Fruit fly (Drosophila melanogaster) whole organism, embryonic: ENCODE results near the gene CG3544.

Experiments used
- Atf3 ChIP-seq: fragments of 200-800 bp; sonication (Bioruptor generic); optimal IDR thresholded peaks from 3 replicates; lab custom pipeline; 2016; ENCODE audit warnings: missing biosample characterization, missing genetic modification characterization
- BEAF-32 ChIP-seq: fragments of 200-800 bp; sonication (Bioruptor generic); optimal IDR thresholded peaks from 3 replicates; lab custom pipeline; 2017; ENCODE audit warnings: missing biosample characterization, missing genetic modification characterization, mild to moderate bottlenecking, moderate library complexity, missing genetic modification reagents
- Bteb2 ChIP-seq: fragments of 200-800 bp; sonication (Bioruptor generic); optimal IDR thresholded peaks from 2 replicates; lab custom pipeline; 2016; ENCODE audit warnings: missing biosample characterization, missing genetic modification characterization
- CG10431 ChIP-seq: fragments of 200-800 bp; sonication (Bioruptor generic); optimal IDR thresholded peaks from 3 replicates; lab custom pipeline; 2018; ENCODE audit warnings: missing biosample characterization, mild to moderate bottlenecking, missing genetic modification characterization
- CG10959 ChIP-seq: fragments of 200-800 bp; sonication (Bioruptor generic); IDR thresholded peaks from 2 replicates; pipeline ENCODE4 v1.3.6; 2022; ENCODE audit warnings: missing biosample characterization, missing genetic modification characterization
- CG11723 ChIP-seq: fragments of 200-800 bp; sonication (Bioruptor generic); optimal IDR thresholded peaks from 2 replicates; lab custom pipeline; 2017; ENCODE audit warnings: missing biosample characterization, mild to moderate bottlenecking, missing genetic modification characterization
- CG12104 ChIP-seq: fragments of 200-800 bp; sonication (Bioruptor generic); optimal IDR thresholded peaks from 3 replicates; lab custom pipeline; 2016; ENCODE audit warnings: missing biosample characterization, missing genetic modification characterization
- CG12219 ChIP-seq: fragments of 200-800 bp; sonication (Bioruptor generic); optimal IDR thresholded peaks from 3 replicates; lab custom pipeline; 2018; ENCODE audit warnings: missing biosample characterization, mild to moderate bottlenecking, missing genetic modification characterization
- CG12236 ChIP-seq: fragments of 200-800 bp; sonication (Bioruptor generic); optimal IDR thresholded peaks from 2 replicates; lab custom pipeline; 2016; ENCODE audit warnings: missing biosample characterization, missing genetic modification characterization
- CG12299 ChIP-seq: fragments of 200-800 bp; sonication (Bioruptor generic); optimal IDR thresholded peaks from 2 replicates; lab custom pipeline; 2018; ENCODE audit warnings: missing biosample characterization, mild to moderate bottlenecking, missing genetic modification characterization
- CG1602 ChIP-seq: fragments of 200-800 bp; sonication (Bioruptor generic); optimal IDR thresholded peaks from 3 replicates; lab custom pipeline; 2016; ENCODE audit warnings: missing biosample characterization, missing genetic modification characterization
- CG17361 ChIP-seq: fragments of 200-800 bp; sonication (Bioruptor generic); IDR thresholded peaks from 3 replicates; pipeline ENCODE4 v1.3.6; 2022; ENCODE audit warnings: missing biosample characterization, missing genetic modification characterization
- CG1792 ChIP-seq: fragments of 200-800 bp; sonication (Bioruptor generic); optimal IDR thresholded peaks from 2 replicates; lab custom pipeline; 2016; ENCODE audit warnings: missing biosample characterization, missing genetic modification characterization
- CG1832 ChIP-seq: fragments of 200-800 bp; sonication (Bioruptor generic); optimal IDR thresholded peaks from 2 replicates; lab custom pipeline; 2017; ENCODE audit warnings: missing biosample characterization, mild to moderate bottlenecking, missing genetic modification characterization, inconsistent platforms
- CG31388 ChIP-seq: fragments of 200-800 bp; sonication (Bioruptor generic); optimal IDR thresholded peaks from 2 replicates; lab custom pipeline; 2016; ENCODE audit warnings: missing biosample characterization, missing genetic modification characterization
- CG3163 ChIP-seq: fragments of 200-800 bp; sonication (Bioruptor generic); optimal IDR thresholded peaks from 3 replicates; lab custom pipeline; 2016; ENCODE audit warnings: missing biosample characterization, missing genetic modification characterization
- CG4820 ChIP-seq: fragments of 200-800 bp; sonication (Bioruptor generic); optimal IDR thresholded peaks from 3 replicates; lab custom pipeline; 2016; ENCODE audit warnings: missing biosample characterization, missing genetic modification characterization
- CG7357 ChIP-seq: fragments of 200-800 bp; sonication (Bioruptor generic); IDR thresholded peaks from 3 replicates; pipeline ENCODE4 v1.3.6; 2022; ENCODE audit warnings: missing biosample characterization, missing genetic modification characterization
- CG7963 ChIP-seq: fragments of 200-800 bp; sonication (Bioruptor generic); IDR thresholded peaks from 3 replicates; pipeline ENCODE4 v1.3.6; 2022; ENCODE audit warnings: missing biosample characterization, missing genetic modification characterization; ENCODE audit not compliant: partially characterized antibody
- CG8924 ChIP-seq: fragments of 200-800 bp; optimal IDR thresholded peaks from 3 replicates; lab custom pipeline; 2019; ENCODE audit warnings: missing biosample characterization, mild to moderate bottlenecking, missing genetic modification characterization, moderate library complexity
- CG9876 ChIP-seq: fragments of 200-800 bp; sonication (Bioruptor generic); optimal IDR thresholded peaks from 2 replicates; lab custom pipeline; 2016; ENCODE audit warnings: missing biosample characterization, missing genetic modification characterization
- Camta ChIP-seq: fragments of 200-800 bp; sonication (Bioruptor generic); optimal IDR thresholded peaks from 2 replicates; lab custom pipeline; 2016; ENCODE audit warnings: missing biosample characterization, missing genetic modification characterization
- Chrac-16 ChIP-seq: fragments of 200-800 bp; sonication (Bioruptor generic); optimal IDR thresholded peaks from 3 replicates; lab custom pipeline; 2016; ENCODE audit warnings: missing biosample characterization, missing genetic modification characterization
- CkIIα-i1 ChIP-seq: fragments of 200-800 bp; sonication (Bioruptor generic); IDR thresholded peaks from 2 replicates; pipeline ENCODE4 v1.3.6; 2022; ENCODE audit warnings: missing biosample characterization, missing genetic modification characterization
- Dad ChIP-seq: fragments of 200-800 bp; sonication (Bioruptor generic); optimal IDR thresholded peaks from 3 replicates; lab custom pipeline; 2016; ENCODE audit warnings: missing biosample characterization, missing genetic modification characterization
- Dek ChIP-seq: fragments of 200-800 bp; sonication (Bioruptor generic); optimal IDR thresholded peaks from 3 replicates; lab custom pipeline; 2019; ENCODE audit warnings: missing biosample characterization, mild to moderate bottlenecking, missing genetic modification characterization, moderate library complexity
- HLHmδ ChIP-seq: fragments of 200-800 bp; sonication (Bioruptor generic); optimal IDR thresholded peaks from 2 replicates; lab custom pipeline; 2018; ENCODE audit warnings: missing biosample characterization, mild to moderate bottlenecking, missing genetic modification characterization, moderate library complexity
- Hsf ChIP-seq: fragments of 200-800 bp; sonication (Bioruptor generic); optimal IDR thresholded peaks from 3 replicates; lab custom pipeline; 2016; ENCODE audit warnings: missing biosample characterization, missing genetic modification characterization
- MESR4 ChIP-seq: fragments of 200-800 bp; sonication (Bioruptor generic); optimal IDR thresholded peaks from 2 replicates; lab custom pipeline; 2018; ENCODE audit warnings: missing biosample characterization, mild to moderate bottlenecking, missing genetic modification characterization, moderate library complexity
- Med ChIP-seq: fragments of 200-800 bp; sonication (Bioruptor generic); peaks from one replicate; lab custom pipeline; 2016; ENCODE audit warnings: missing biosample characterization, missing genetic modification characterization, mild to moderate bottlenecking, inconsistent platforms, moderate library complexity
- NC2β ChIP-seq: fragments of 200-800 bp; sonication (Bioruptor generic); optimal IDR thresholded peaks from 2 replicates; lab custom pipeline; 2016; ENCODE audit warnings: missing biosample characterization, missing genetic modification characterization
- NK7.1 ChIP-seq: fragments of 200-800 bp; sonication (Bioruptor generic); optimal IDR thresholded peaks from 3 replicates; lab custom pipeline; 2016; ENCODE audit warnings: missing biosample characterization, missing genetic modification characterization
- Oaz ChIP-seq: fragments of 200-800 bp; sonication (Bioruptor generic); IDR thresholded peaks from 2 replicates; pipeline ENCODE4 v1.3.6; 2022; ENCODE audit warnings: missing biosample characterization, missing genetic modification characterization
- Optix ChIP-seq: fragments of 200-800 bp; sonication (Bioruptor generic); IDR thresholded peaks from 3 replicates; pipeline ENCODE4 v1.3.6; 2022; ENCODE audit warnings: missing biosample characterization, missing genetic modification characterization
- Ravus ChIP-seq: fragments of 200-800 bp; sonication (Bioruptor generic); IDR thresholded peaks from 2 replicates; pipeline ENCODE4 v1.3.6; 2022; ENCODE audit warnings: missing biosample characterization, missing genetic modification characterization
- ara ChIP-seq: fragments of 200-800 bp; sonication (Bioruptor generic); IDR thresholded peaks from 2 replicates; pipeline ENCODE4 v1.3.6; 2022; ENCODE audit warnings: missing biosample characterization, missing genetic modification characterization
- az2 ChIP-seq: fragments of 200-800 bp; sonication (Bioruptor generic); optimal IDR thresholded peaks from 3 replicates; lab custom pipeline; 2016; ENCODE audit warnings: missing biosample characterization, missing genetic modification characterization
- bsh ChIP-seq, 2 experiments: fragments of 200-800 bp; sonication (Bioruptor generic); optimal IDR thresholded peaks; 2 replicates each; lab custom pipeline; 2017 to 2018; ENCODE audit warnings: mild to moderate bottlenecking in 2 of 2, missing biosample characterization in 2 of 2, missing genetic modification characterization in 2 of 2, moderate library complexity in 1 of 2
- ci ChIP-seq: fragments of 200-800 bp; sonication (Bioruptor generic); IDR thresholded peaks from 3 replicates; pipeline ENCODE4 v1.3.6; 2022; ENCODE audit warnings: missing biosample characterization, missing genetic modification characterization
- corto ChIP-seq: fragments of 200-800 bp; sonication (Bioruptor generic); optimal IDR thresholded peaks from 2 replicates; lab custom pipeline; 2016; ENCODE audit warnings: missing biosample characterization, mild to moderate bottlenecking, missing genetic modification characterization, moderate library complexity
- croc ChIP-seq: fragments of 200-800 bp; sonication (Bioruptor generic); conservative IDR thresholded peaks from 3 replicates; pipeline ENCODE4 v1.3.6; 2022; ENCODE audit warnings: missing biosample characterization, missing genetic modification characterization
- disco-r ChIP-seq: fragments of 200-800 bp; sonication (Bioruptor generic); optimal IDR thresholded peaks from 2 replicates; lab custom pipeline; 2016; ENCODE audit warnings: missing biosample characterization, missing genetic modification characterization
- eve ChIP-seq, 2 experiments: fragments of >200 bp; optimal IDR thresholded peaks; 2 replicates each; lab custom pipeline; 2017; ENCODE audit warnings: missing biosample characterization in 2 of 2, missing genetic modification characterization in 2 of 2
- eyg ChIP-seq: fragments of 200-800 bp; sonication (Bioruptor generic); optimal IDR thresholded peaks from 3 replicates; lab custom pipeline; 2016; ENCODE audit warnings: missing biosample characterization, missing genetic modification characterization
- h ChIP-seq: fragments of >200 bp; optimal IDR thresholded peaks from 2 replicates; lab custom pipeline; 2017
- hbn ChIP-seq: fragments of 200-800 bp; sonication (Bioruptor generic); IDR thresholded peaks from 2 replicates; pipeline ENCODE4 v1.3.6; 2022; ENCODE audit warnings: missing biosample characterization, missing genetic modification characterization; ENCODE audit not compliant: partially characterized antibody
- mam ChIP-seq: fragments of 200-800 bp; sonication (Bioruptor generic); optimal IDR thresholded peaks from 3 replicates; lab custom pipeline; 2016; ENCODE audit warnings: missing biosample characterization, missing genetic modification characterization
- sc ChIP-seq, 3 experiments: fragments of >200 bp in 2 of 3; fragments of 200-800 bp in 1 of 3; sonication (Bioruptor generic) in 1 of 3; optimal IDR thresholded peaks; 2 replicates in 2 of 3; 3 replicates in 1 of 3; lab custom pipeline; 2017; ENCODE audit warnings: mild to moderate bottlenecking in 1 of 3, missing biosample characterization in 1 of 3, missing genetic modification characterization in 1 of 3, missing genetic modification reagents in 1 of 3
- stwl ChIP-seq: fragments of 200-800 bp; sonication (Bioruptor generic); optimal IDR thresholded peaks from 3 replicates; lab custom pipeline; 2018; ENCODE audit warnings: missing biosample characterization, mild to moderate bottlenecking, missing genetic modification characterization, moderate library complexity
- toy ChIP-seq: fragments of 200-800 bp; sonication (Bioruptor generic); IDR thresholded peaks from 2 replicates; pipeline ENCODE4 v1.3.6; 2022; ENCODE audit warnings: missing biosample characterization, missing genetic modification characterization
- wor ChIP-seq: fragments of 200-800 bp; sonication (Bioruptor generic); IDR thresholded peaks from 2 replicates; pipeline ENCODE4 v1.3.6; 2022; ENCODE audit warnings: missing biosample characterization, missing genetic modification characterization

Gene CG3544

dm6 chr2L:821242-821985, 37.3 kb downstream of the CG3544 start, which contains the start of gene CG3662 (continued):
- TF ChIP-seq Bteb2 (no peak), HLHmδ (GFP tag; lab: Kevin White, UChicago) (peak; percentile 11), CG10959 (GFP tag; lab: Robert Waterston, UW) (no peak), bsh (GFP tag; optimal IDR thresholded peaks at IDR 0.05; lab: Kevin White, UChicago) (no peak), eve (GFP tag; optimal IDR thresholded peaks at IDR 0.05; lab: Kevin White, UChicago) (no peak), CG7357 (GFP tag; lab: Robert Waterston, UW) (no peak), stwl (tag; lab: Kevin White, UChicago) (peak; percentile 69), Dad (no peak), ci (GFP tag; lab: Robert Waterston, UW) (peak; percentile 72; the same call in 2 of the 3 replicates), CG1602 (GFP tag; lab: Kevin White, UChicago) (no peak), Optix (GFP tag; lab: Robert Waterston, UW) (no peak), CG17361 (GFP tag; lab: Robert Waterston, UW) (no peak), CG9876 (no peak), ara (GFP tag; lab: Robert Waterston, UW) (no peak), corto (no peak), Atf3 (GFP tag; lab: Kevin White, UChicago) (no peak), CG31388 (GFP tag; lab: Kevin White, UChicago) (no peak), Oaz (GFP tag; lab: Robert Waterston, UW) (no peak), sc (optimal IDR thresholded peaks at IDR 0.05; lab: Kevin White, UChicago) (no peak), sc (GFP tag; optimal IDR thresholded peaks at IDR 0.05; lab: Kevin White, UChicago) (no peak), croc (GFP tag; lab: Robert Waterston, UW) (no peak), h (no peak), Ravus (no peak), az2 (GFP tag; lab: Kevin White, UChicago) (no peak), Med (GFP tag; lab: Kevin White, UChicago) (peak; percentile 88), mam (no peak), Chrac-16 (no peak), CG1832 (GFP tag; lab: Kevin White, UChicago) (no peak), Hsf (GFP tag; lab: Kevin White, UChicago) (no peak), CG4820 (no peak), CG3163 (GFP tag; lab: Kevin White, UChicago) (no peak), BEAF-32 (peak; percentile 52), CG12219 (GFP tag; lab: Kevin White, UChicago) (no peak), disco-r (GFP tag; lab: Kevin White, UChicago) (no peak), CkIIα-i1 (GFP tag; lab: Robert Waterston, UW) (no peak), Camta (no peak), CG10431 (GFP tag; lab: Kevin White, UChicago) (no peak), MESR4 (GFP tag; lab: Kevin White, UChicago) (peak; percentile 97), CG12104 (no peak), CG12299 (tag; lab: Kevin White, UChicago) (peak; percentile 29), hbn (GFP tag; lab: Robert Waterston, UW) (no peak), NK7.1 (no peak), eyg (GFP tag; lab: Kevin White, UChicago) (no peak), CG1792 (GFP tag; lab: Kevin White, UChicago) (no peak), Dek (tag; lab: Kevin White, UChicago) (peak; percentile 34), NC2β (GFP tag; lab: Kevin White, UChicago) (no peak), toy (no peak), CG12236 (GFP tag; lab: Kevin White, UChicago) (no peak), CG8924 (tag; lab: Kevin White, UChicago) (no peak), CG7963 (GFP tag; lab: Robert Waterston, UW) (no peak), CG11723 (no peak), wor (GFP tag; lab: Robert Waterston, UW) (no peak)
